Worm (Caenorhabditis elegans) whole organism, young adult: ENCODE measurements around the gene F32G8.2.

Experiments used
- B0336.3 ChIP-seq: fragments of 200-800 bp; sonication (Bioruptor generic); IDR thresholded peaks from 2 replicates; pipeline ENCODE4 v1.3.6; 2022; ENCODE audit warnings: missing genetic modification characterization, missing compliant biosample characterization
- F23B12.7 ChIP-seq: sonication (generic microtip); optimal IDR thresholded peaks from 2 replicates; lab custom pipeline; 2017; ENCODE audit warnings: missing genetic modification characterization, mild to moderate bottlenecking, missing compliant biosample characterization, antibody characterized with exemption, moderate library complexity; ENCODE audit not compliant: insufficient read depth
- F33H1.4 ChIP-seq: fragments of 200-800 bp; sonication (Bioruptor generic); IDR thresholded peaks from 2 replicates; pipeline ENCODE4 v1.3.6; 2022; ENCODE audit warnings: missing genetic modification reagents, missing genetic modification characterization, missing compliant biosample characterization
- K12H6.12 ChIP-seq: fragments of 200-800 bp; sonication (Bioruptor generic); optimal IDR thresholded peaks from 2 replicates; lab custom pipeline; 2018; ENCODE audit warnings: mild to moderate bottlenecking, missing genetic modification characterization, missing compliant biosample characterization
- T07F8.4 ChIP-seq: sonication (generic microtip); optimal IDR thresholded peaks from 2 replicates; lab custom pipeline; 2016; ENCODE audit warnings: mild to moderate bottlenecking, missing genetic modification characterization, moderate library complexity, missing compliant biosample characterization
- Y67H2A.10 ChIP-seq: fragments of 200-800 bp; sonication (Bioruptor generic); conservative IDR thresholded peaks from 2 replicates; pipeline ENCODE4 v1.3.6; 2022; ENCODE audit warnings: missing genetic modification reagents, missing genetic modification characterization, missing compliant biosample characterization
- akir-1 ChIP-seq: fragments of 200-800 bp; sonication (Bioruptor generic); optimal IDR thresholded peaks from 2 replicates; lab custom pipeline; 2018; ENCODE audit warnings: mild to moderate bottlenecking, missing genetic modification characterization, moderate library complexity, missing compliant biosample characterization
- ama-1 ChIP-seq, 3 experiments: fragments of 150-350 bp in 1 of 3; sonication (generic microtip) in 2 of 3; optimal IDR thresholded peaks; 2 replicates each; lab custom pipeline; 2014 to 2018; ENCODE audit warnings: missing biosample characterization in 2 of 3, missing genetic modification characterization in 2 of 3, missing genetic modification reagents in 2 of 3
- aptf-3 ChIP-seq: fragments of 200-800 bp; sonication (Bioruptor generic); IDR thresholded peaks from 2 replicates; pipeline ENCODE4 v1.3.6; 2022; ENCODE audit warnings: missing genetic modification characterization, missing compliant biosample characterization
- atf-7 ChIP-seq: sonication (generic microtip); optimal IDR thresholded peaks from 2 replicates; lab custom pipeline; 2017; ENCODE audit warnings: mild to moderate bottlenecking, missing genetic modification characterization, missing compliant biosample characterization
- attf-5 ChIP-seq: fragments of 200-800 bp; sonication (Bioruptor generic); optimal IDR thresholded peaks from 2 replicates; lab custom pipeline; 2018; ENCODE audit warnings: mild to moderate bottlenecking, missing genetic modification characterization, missing compliant biosample characterization
- attf-6 ChIP-seq: fragments of 200-800 bp; sonication (Bioruptor generic); IDR thresholded peaks from 2 replicates; pipeline ENCODE4 v1.3.6; 2022; ENCODE audit warnings: missing genetic modification reagents, missing genetic modification characterization, missing compliant biosample characterization
- cebp-2 ChIP-seq: fragments of 200-800 bp; sonication (Bioruptor generic); IDR thresholded peaks from 2 replicates; pipeline ENCODE4 v1.3.6; 2022; ENCODE audit warnings: missing genetic modification characterization, missing compliant biosample characterization
- ceh-100 ChIP-seq: fragments of 200-800 bp; sonication (Bioruptor generic); IDR thresholded peaks from 2 replicates; pipeline ENCODE4 v1.3.6; 2022; ENCODE audit warnings: missing genetic modification reagents, missing genetic modification characterization, missing compliant biosample characterization
- ceh-27 ChIP-seq: fragments of 200-800 bp; sonication (Bioruptor generic); optimal IDR thresholded peaks from 2 replicates; lab custom pipeline; 2018; ENCODE audit warnings: mild to moderate bottlenecking, missing genetic modification characterization, moderate library complexity, missing compliant biosample characterization
- ceh-40 ChIP-seq: fragments of 200-800 bp; sonication (Bioruptor generic); IDR thresholded peaks from 2 replicates; pipeline ENCODE4 v1.3.6; 2022; ENCODE audit warnings: missing genetic modification characterization, missing compliant biosample characterization
- die-1 ChIP-seq: sonication (generic microtip); optimal IDR thresholded peaks from 2 replicates; lab custom pipeline; 2016; ENCODE audit warnings: missing genotype, mild to moderate bottlenecking, missing genetic modification characterization, missing compliant biosample characterization
- dox-1 ChIP-seq: fragments of 200-800 bp; sonication (Bioruptor generic); IDR thresholded peaks from 2 replicates; pipeline ENCODE4 v1.3.6; 2022; ENCODE audit warnings: missing genetic modification reagents, missing genetic modification characterization, missing compliant biosample characterization
- egl-44 ChIP-seq: fragments of 200-800 bp; sonication (Bioruptor generic); IDR thresholded peaks from 2 replicates; pipeline ENCODE4 v1.3.6; 2022; ENCODE audit warnings: missing genetic modification reagents, missing genetic modification characterization, missing compliant biosample characterization
- ekl-4 ChIP-seq: fragments of 200-800 bp; sonication (Bioruptor generic); IDR thresholded peaks from 2 replicates; pipeline ENCODE4 v1.3.6; 2022; ENCODE audit warnings: missing genetic modification reagents, missing genetic modification characterization, missing compliant biosample characterization
- hlh-12 ChIP-seq: sonication (generic microtip); optimal IDR thresholded peaks from 2 replicates; lab custom pipeline; 2016; ENCODE audit warnings: missing genetic modification characterization, missing compliant biosample characterization
- hmg-1.2 ChIP-seq: fragments of 200-800 bp; sonication (Bioruptor generic); IDR thresholded peaks from 2 replicates; pipeline ENCODE4 v1.3.6; 2022; ENCODE audit warnings: missing genetic modification reagents, missing genetic modification characterization, missing compliant biosample characterization
- hmg-20 ChIP-seq: fragments of 200-800 bp; sonication (Bioruptor generic); IDR thresholded peaks from 2 replicates; pipeline ENCODE4 v1.3.6; 2022; ENCODE audit warnings: missing genetic modification reagents, missing genetic modification characterization, missing compliant biosample characterization
- hsf-1 ChIP-seq: fragments of 200-800 bp; sonication (Bioruptor generic); IDR thresholded peaks from 2 replicates; pipeline ENCODE4 v1.3.6; 2022; ENCODE audit warnings: missing genetic modification reagents, missing genetic modification characterization, missing compliant biosample characterization
- let-607 ChIP-seq, 2 experiments: fragments of 200-800 bp in 1 of 2; sonication (Bioruptor generic) in 1 of 2; sonication (generic microtip) in 1 of 2; optimal IDR thresholded peaks; 2 replicates each; lab custom pipeline; 2016 to 2018; ENCODE audit warnings: mild to moderate bottlenecking in 2 of 2, missing compliant biosample characterization in 2 of 2, missing genetic modification characterization in 2 of 2, moderate library complexity in 2 of 2, missing genotype in 1 of 2
- lin-26 ChIP-seq: fragments of 200-800 bp; sonication (Bioruptor generic); IDR thresholded peaks from 2 replicates; pipeline ENCODE4 v1.3.6; 2022; ENCODE audit warnings: missing genetic modification reagents, missing genetic modification characterization, missing compliant biosample characterization
- lin-35 ChIP-seq, 3 experiments: fragments of 150-350 bp in 2 of 3; sonication (generic microtip) in 1 of 3; optimal IDR thresholded peaks; 2 replicates each; lab custom pipeline; 2014 to 2018; ENCODE audit warnings: missing biosample characterization in 3 of 3, missing genetic modification characterization in 3 of 3, missing genetic modification reagents in 3 of 3
- lin-54 ChIP-seq: fragments of 200-800 bp; sonication (Bioruptor generic); optimal IDR thresholded peaks from 2 replicates; lab custom pipeline; 2018; ENCODE audit warnings: mild to moderate bottlenecking, missing genetic modification characterization, missing compliant biosample characterization
- lsl-1 ChIP-seq: fragments of 200-800 bp; sonication (Bioruptor generic); optimal IDR thresholded peaks from 2 replicates; lab custom pipeline; 2018; ENCODE audit warnings: mild to moderate bottlenecking, missing genetic modification characterization, moderate library complexity, missing compliant biosample characterization
- madf-6 ChIP-seq: fragments of 200-800 bp; sonication (Bioruptor generic); IDR thresholded peaks from 2 replicates; pipeline ENCODE4 v1.3.6; 2022; ENCODE audit warnings: missing genetic modification reagents, missing genetic modification characterization, missing compliant biosample characterization
- madf-8 ChIP-seq: fragments of 200-800 bp; sonication (Bioruptor generic); conservative IDR thresholded peaks from 2 replicates; pipeline ENCODE4 v1.3.6; 2022; ENCODE audit warnings: missing genetic modification reagents, missing genetic modification characterization, missing compliant biosample characterization
- mcd-1 ChIP-seq: fragments of 200-800 bp; sonication (Bioruptor generic); IDR thresholded peaks from 2 replicates; pipeline ENCODE4 v1.3.6; 2022; ENCODE audit warnings: missing genetic modification reagents, missing genetic modification characterization, missing compliant biosample characterization
- mel-28 ChIP-seq: sonication (generic microtip); optimal IDR thresholded peaks from 2 replicates; lab custom pipeline; 2016; ENCODE audit warnings: borderline replicate concordance, mild to moderate bottlenecking, missing genetic modification characterization, missing compliant biosample characterization
- nfya-2 ChIP-seq: fragments of 200-800 bp; sonication (Bioruptor generic); IDR thresholded peaks from 2 replicates; pipeline ENCODE4 v1.3.6; 2022; ENCODE audit warnings: missing genetic modification reagents, missing genetic modification characterization, missing compliant biosample characterization
- nfyb-1 ChIP-seq: fragments of 200-800 bp; sonication (Bioruptor generic); IDR thresholded peaks from 2 replicates; pipeline ENCODE4 v1.3.6; 2022; ENCODE audit warnings: missing genetic modification reagents, missing genetic modification characterization, missing compliant biosample characterization
- nhr-80 ChIP-seq: sonication (generic microtip); optimal IDR thresholded peaks from 2 replicates; lab custom pipeline; 2016; ENCODE audit warnings: missing genetic modification characterization, missing compliant biosample characterization
- repo-1 ChIP-seq: sonication (generic microtip); optimal IDR thresholded peaks from 2 replicates; lab custom pipeline; 2017; ENCODE audit warnings: mild to moderate bottlenecking, missing genetic modification characterization, missing compliant biosample characterization
- snpc-1.3 ChIP-seq: sonication (generic microtip); optimal IDR thresholded peaks from 2 replicates; lab custom pipeline; 2017; ENCODE audit warnings: missing genetic modification characterization, mild to moderate bottlenecking, missing compliant biosample characterization, antibody characterized with exemption, moderate library complexity, missing genotype, missing genetic modification reagents; ENCODE audit not compliant: insufficient read depth
- somi-1 ChIP-seq: fragments of 200-800 bp; sonication (Bioruptor generic); optimal IDR thresholded peaks from 2 replicates; lab custom pipeline; 2018; ENCODE audit warnings: mild to moderate bottlenecking, missing genetic modification characterization, missing compliant biosample characterization
- sptf-2 ChIP-seq: fragments of 200-800 bp; sonication (Bioruptor generic); optimal IDR thresholded peaks from 2 replicates; lab custom pipeline; 2018; ENCODE audit warnings: mild to moderate bottlenecking, missing genetic modification characterization, missing compliant biosample characterization
- tbx-9 ChIP-seq: sonication (generic microtip); optimal IDR thresholded peaks from 2 replicates; lab custom pipeline; 2016; ENCODE audit warnings: borderline replicate concordance, missing genetic modification characterization, inconsistent platforms, missing compliant biosample characterization
- tlf-1 ChIP-seq: fragments of 200-800 bp; sonication (Bioruptor generic); optimal IDR thresholded peaks from 2 replicates; lab custom pipeline; 2018; ENCODE audit warnings: mild to moderate bottlenecking, missing genetic modification characterization, missing compliant biosample characterization
- unc-62 ChIP-seq: fragments of 150-350 bp; optimal IDR thresholded peaks from 2 replicates; lab custom pipeline; 2014; ENCODE audit warnings: missing biosample characterization, missing genetic modification reagents, missing genetic modification characterization
- xnd-1 ChIP-seq: sonication (generic microtip); optimal IDR thresholded peaks from 2 replicates; lab custom pipeline; 2016; ENCODE audit warnings: missing genotype, missing genetic modification reagents, missing genetic modification characterization, missing compliant biosample characterization
- zfh-2 ChIP-seq: fragments of 200-800 bp; sonication (Bioruptor generic); conservative IDR thresholded peaks from 2 replicates; pipeline ENCODE4 v1.3.6; 2022; ENCODE audit warnings: missing genetic modification reagents, missing genetic modification characterization, missing compliant biosample characterization
- ztf-18 ChIP-seq: sonication (generic microtip); optimal IDR thresholded peaks from 2 replicates; lab custom pipeline; 2016; ENCODE audit warnings: missing genotype, mild to moderate bottlenecking, missing genetic modification characterization, missing compliant biosample characterization
- ztf-25 ChIP-seq: fragments of 200-800 bp; sonication (Bioruptor generic); IDR thresholded peaks from 2 replicates; pipeline ENCODE4 v1.3.6; 2022; ENCODE audit warnings: missing genetic modification reagents, missing genetic modification characterization, missing compliant biosample characterization
- ztf-6 ChIP-seq: fragments of 200-800 bp; sonication (Bioruptor generic); IDR thresholded peaks from 2 replicates; pipeline ENCODE4 v1.3.6; 2022; ENCODE audit warnings: missing genetic modification reagents, missing genetic modification characterization, missing compliant biosample characterization

Gene F32G8.2

ce11 chrV:10536808-10537207 is 13.0 kb upstream of the F32G8.2 start (continued):
- TF ChIP-seq nfya-2 (GFP tag; lab: Robert Waterston, UW) (no peak), F23B12.7 (tag; lab: Kevin White, UChicago) (peak; percentile 51), hmg-20 (GFP tag; lab: Robert Waterston, UW) (peak; percentile 86; the same call in 1 of the 2 replicates), tlf-1 (GFP tag; lab: Kevin White, UChicago) (peak; percentile 55), lsl-1 (GFP tag; lab: Kevin White, UChicago) (peak; percentile 30), sptf-2 (no peak), ztf-18 (tag; lab: Kevin White, UChicago) (peak; percentile 97), ztf-25 (GFP tag; lab: Robert Waterston, UW) (no peak), F33H1.4 (GFP tag; lab: Robert Waterston, UW) (0 out of 2 replicates have a peak, but pooled peaks have one; percentile 40), zfh-2 (GFP tag; lab: Robert Waterston, UW) (peak; percentile 90), ceh-40 (GFP tag; lab: Robert Waterston, UW) (no peak), B0336.3 (GFP tag; lab: Robert Waterston, UW) (peak; percentile 42; the same call in 1 of the 2 replicates), xnd-1 (tag; lab: Kevin White, UChicago) (no peak), lin-54 (peak; percentile 94), snpc-1.3 (tag; lab: Kevin White, UChicago) (no peak), aptf-3 (GFP tag; lab: Robert Waterston, UW) (no peak), somi-1 (peak; percentile 78), lin-35 (GFP tag; optimal IDR thresholded peaks at IDR 0.05; lab: Kevin White, UChicago) (peak in 2 of 3 experiments; percentile 54 to 93), hlh-12 (tag; lab: Kevin White, UChicago) (no peak), K12H6.12 (tag; lab: Kevin White, UChicago) (peak; percentile 92), ceh-100 (GFP tag; lab: Robert Waterston, UW) (0 out of 2 replicates have a peak, but pooled peaks have one; percentile 62), akir-1 (GFP tag; lab: Kevin White, UChicago) (no peak), tbx-9 (tag; lab: Kevin White, UChicago) (no peak), atf-7 (tag; lab: Kevin White, UChicago) (peak; percentile 61), lin-26 (GFP tag; lab: Robert Waterston, UW) (peak; percentile 47; the same call in 1 of the 2 replicates), mel-28 (no peak), dox-1 (GFP tag; lab: Robert Waterston, UW) (peak; percentile 86), madf-8 (GFP tag; lab: Robert Waterston, UW) (0 out of 2 replicates have a peak, but pooled peaks have one; percentile 6), ztf-6 (GFP tag; lab: Robert Waterston, UW) (0 out of 2 replicates have a peak, but pooled peaks have one; percentile 45), ceh-27 (GFP tag; lab: Kevin White, UChicago) (peak; percentile 88), repo-1 (tag; lab: Kevin White, UChicago) (peak; percentile 64), unc-62 (GFP tag; lab: Kevin White, UChicago) (no peak), ama-1 (optimal IDR thresholded peaks at IDR 0.05; lab: Kevin White, UChicago) (no peak), ama-1 (GFP tag; optimal IDR thresholded peaks at IDR 0.05; lab: Kevin White, UChicago) (no peak), Y67H2A.10 (GFP tag; lab: Robert Waterston, UW) (no peak), cebp-2 (GFP tag; lab: Robert Waterston, UW) (no peak), mcd-1 (GFP tag; lab: Robert Waterston, UW) (peak; percentile 82), nhr-80 (tag; lab: Kevin White, UChicago) (peak; percentile 75), T07F8.4 (no peak), egl-44 (GFP tag; lab: Robert Waterston, UW) (no peak), attf-5 (GFP tag; lab: Kevin White, UChicago) (peak; percentile 90), die-1 (tag; lab: Kevin White, UChicago) (no peak), madf-6 (GFP tag; lab: Robert Waterston, UW) (0 out of 2 replicates have a peak, but pooled peaks have one; percentile 52), ekl-4 (GFP tag; lab: Robert Waterston, UW) (peak; percentile 79), attf-6 (GFP tag; lab: Robert Waterston, UW) (no peak), nfyb-1 (GFP tag; lab: Robert Waterston, UW) (peak; percentile 82), let-607 (tag; optimal IDR thresholded peaks at IDR 0.05; lab: Kevin White, UChicago) (peak; percentile 52 to 74), hmg-1.2 (GFP tag; lab: Robert Waterston, UW) (peak; percentile 54), hsf-1 (GFP tag; lab: Robert Waterston, UW) (peak; percentile 56; the same call in 1 of the 2 replicates)
